Fruit fly (Drosophila melanogaster): ENCODE measurements around the gene Fbxl7.

Gene Fbxl7

DNA sequence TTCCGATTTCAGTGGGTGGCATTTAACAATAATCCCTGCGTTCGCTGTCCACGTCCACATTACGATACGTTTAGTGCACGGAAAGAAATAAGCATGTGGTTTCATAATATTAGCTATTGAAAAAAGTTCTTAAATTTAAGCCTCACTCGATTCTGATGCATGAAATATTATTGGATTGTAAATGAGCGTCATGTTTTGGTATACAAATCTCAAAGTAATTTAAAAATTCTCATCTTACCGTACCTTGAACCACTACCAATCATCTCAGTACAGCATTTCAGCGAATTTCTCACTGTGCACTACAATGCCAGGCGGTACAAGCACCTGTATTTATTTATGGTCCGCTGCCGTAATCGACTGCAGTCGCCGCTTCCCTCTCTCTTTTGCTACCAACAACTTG lies 53.5 kb downstream of the Fbxl7 start:
- no peak for TF ChIP-seq Crg-1 (GFP tag; optimal IDR thresholded peaks at IDR 0.05)
- peak; percentile 39 for TF ChIP-seq tj (GFP tag; optimal IDR thresholded peaks at IDR 0.05)
- TF ChIP-seq pad (GFP tag; optimal IDR thresholded peaks at IDR 0.05), result peak; percentile 4
- TF ChIP-seq toe (GFP tag; optimal IDR thresholded peaks at IDR 0.05), result peak; percentile 78
- peak; percentile 76 for TF ChIP-seq CG12768 (GFP tag; optimal IDR thresholded peaks at IDR 0.05)
- TF ChIP-seq CG14711 (tag; optimal IDR thresholded peaks at IDR 0.05), result peak; percentile 70
- TF ChIP-seq CG1620 (GFP tag; optimal IDR thresholded peaks at IDR 0.05), result peak; percentile 33
- TF ChIP-seq ovo (GFP tag; optimal IDR thresholded peaks at IDR 0.05), result no peak
- peak; percentile 81 for TF ChIP-seq CG11617 (GFP tag; optimal IDR thresholded peaks at IDR 0.05)
- TF ChIP-seq Mnt (GFP tag; optimal IDR thresholded peaks at IDR 0.05), result peak; percentile 25
- peak; percentile 44 for TF ChIP-seq Clk (GFP tag; optimal IDR thresholded peaks at IDR 0.05)
- no peak for TF ChIP-seq cnc (optimal IDR thresholded peaks at IDR 0.05)
- TF ChIP-seq cic (GFP tag; optimal IDR thresholded peaks at IDR 0.05), result peak; percentile 53
- TF ChIP-seq kay (GFP tag; ENCODE audit: borderline replicate concordance), result no peak
- TF ChIP-seq CG7045 (GFP tag; optimal IDR thresholded peaks at IDR 0.05), result peak; percentile 87
- TF ChIP-seq bab1 (GFP tag; optimal IDR thresholded peaks at IDR 0.05), result peak; percentile 29
- no peak for TF ChIP-seq Hr96 (GFP tag; optimal IDR thresholded peaks at IDR 0.05)
- TF ChIP-seq CG5204 (GFP tag; optimal IDR thresholded peaks at IDR 0.05), result peak; percentile 82
- TF ChIP-seq CG33017 (tag; optimal IDR thresholded peaks at IDR 0.05), result peak; percentile 80
- peak; percentile 76 for TF ChIP-seq CG7101 (tag; optimal IDR thresholded peaks at IDR 0.05)

DNA sequence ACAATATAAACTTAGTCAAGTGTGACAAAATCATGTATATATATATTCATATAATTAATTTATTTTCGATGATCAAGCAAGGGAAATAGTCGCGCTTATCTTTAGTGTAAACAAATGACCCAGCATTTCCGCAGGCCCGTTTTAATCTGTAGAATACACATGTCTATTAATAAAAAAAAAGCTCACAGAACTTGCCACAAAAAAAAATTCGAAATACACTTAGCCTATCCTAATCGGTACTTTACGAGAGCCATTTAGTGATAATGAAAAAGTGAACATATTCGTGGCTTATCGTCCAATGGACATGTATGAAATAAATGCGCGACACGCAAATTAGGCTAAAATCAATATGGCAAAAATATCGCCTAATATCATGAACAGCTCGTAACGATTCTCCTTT lies 54.5 kb downstream of the Fbxl7 start:
- TF ChIP-seq CG7045 (GFP tag; optimal IDR thresholded peaks at IDR 0.05), result no peak
- no peak for TF ChIP-seq Hr96 (GFP tag; optimal IDR thresholded peaks at IDR 0.05)
- TF ChIP-seq cic (GFP tag; optimal IDR thresholded peaks at IDR 0.05), result peak; percentile 41
